Fruit fly (Drosophila melanogaster) whole organism, embryonic: ENCODE data around the gene Vps37B.
A peak's percentile ranks its signal among the peaks of the same experiment; 100 is the strongest.

Experiments used
- Ada2b ChIP-seq: fragments of 200-800 bp; sonication (Bioruptor generic); IDR thresholded peaks from 2 replicates; pipeline ENCODE4 v1.3.6; 2022; ENCODE audit warnings: missing biosample characterization, missing genetic modification characterization
- CG10321 ChIP-seq: fragments of 200-800 bp; sonication (Bioruptor generic); IDR thresholded peaks from 2 replicates; pipeline ENCODE4 v1.3.6; 2022; ENCODE audit warnings: missing biosample characterization, missing genetic modification characterization
- CG10462 ChIP-seq: fragments of 200-800 bp; sonication (Bioruptor generic); optimal IDR thresholded peaks from 2 replicates; lab custom pipeline; 2016; ENCODE audit warnings: missing biosample characterization, missing genetic modification characterization
- CG10565 ChIP-seq: fragments of 200-800 bp; sonication (Bioruptor generic); optimal IDR thresholded peaks from 3 replicates; lab custom pipeline; 2016; ENCODE audit warnings: missing biosample characterization, mild to moderate bottlenecking, missing genetic modification characterization
- CG10959 ChIP-seq: fragments of 200-800 bp; sonication (Bioruptor generic); IDR thresholded peaks from 2 replicates; pipeline ENCODE4 v1.3.6; 2022; ENCODE audit warnings: missing biosample characterization, missing genetic modification characterization
- CG12155 ChIP-seq: fragments of 200-800 bp; sonication (Bioruptor generic); optimal IDR thresholded peaks from 3 replicates; lab custom pipeline; 2016; ENCODE audit warnings: missing biosample characterization, missing genetic modification characterization
- CG13296 ChIP-seq: fragments of 200-800 bp; sonication (Bioruptor generic); optimal IDR thresholded peaks from 3 replicates; lab custom pipeline; 2018; ENCODE audit warnings: missing biosample characterization, mild to moderate bottlenecking, missing genetic modification characterization
- CG16863 ChIP-seq: fragments of 200-800 bp; sonication (Bioruptor generic); optimal IDR thresholded peaks from 3 replicates; lab custom pipeline; 2016; ENCODE audit warnings: missing biosample characterization, missing genetic modification characterization
- CG17361 ChIP-seq: fragments of 200-800 bp; sonication (Bioruptor generic); IDR thresholded peaks from 3 replicates; pipeline ENCODE4 v1.3.6; 2022; ENCODE audit warnings: missing biosample characterization, missing genetic modification characterization
- CG17829 ChIP-seq: fragments of 200-800 bp; optimal IDR thresholded peaks from 2 replicates; lab custom pipeline; 2019; ENCODE audit warnings: missing biosample characterization, mild to moderate bottlenecking, missing genetic modification characterization, moderate library complexity
- CG1792 ChIP-seq: fragments of 200-800 bp; sonication (Bioruptor generic); optimal IDR thresholded peaks from 2 replicates; lab custom pipeline; 2016; ENCODE audit warnings: missing biosample characterization, missing genetic modification characterization
- CG2678 ChIP-seq: fragments of 200-800 bp; sonication (Bioruptor generic); optimal IDR thresholded peaks from 3 replicates; lab custom pipeline; 2019; ENCODE audit warnings: missing biosample characterization, mild to moderate bottlenecking, missing genetic modification characterization, moderate library complexity
- CG30403 ChIP-seq: fragments of 200-800 bp; sonication (Bioruptor generic); optimal IDR thresholded peaks from 3 replicates; lab custom pipeline; 2016; ENCODE audit warnings: missing biosample characterization, missing genetic modification characterization
- CG30431 ChIP-seq: fragments of 200-800 bp; sonication (Bioruptor generic); optimal IDR thresholded peaks from 2 replicates; lab custom pipeline; 2017; ENCODE audit warnings: missing biosample characterization, missing genetic modification characterization
- CG33213 ChIP-seq: fragments of 200-800 bp; sonication (Bioruptor generic); optimal IDR thresholded peaks from 3 replicates; lab custom pipeline; 2016; ENCODE audit warnings: missing biosample characterization, missing genetic modification characterization
- CG42726 ChIP-seq: fragments of 200-800 bp; sonication (Bioruptor generic); IDR thresholded peaks from 2 replicates; pipeline ENCODE4 v1.3.6; 2022; ENCODE audit warnings: missing biosample characterization, missing genetic modification characterization; ENCODE audit not compliant: partially characterized antibody
- CG6791 ChIP-seq: fragments of 200-800 bp; sonication (Bioruptor generic); IDR thresholded peaks from 3 replicates; pipeline ENCODE4 v1.3.6; 2022; ENCODE audit warnings: missing biosample characterization, missing genetic modification characterization; ENCODE audit not compliant: partially characterized antibody
- CG7372 ChIP-seq: fragments of 200-800 bp; sonication (Bioruptor generic); IDR thresholded peaks from 2 replicates; pipeline ENCODE4 v1.3.6; 2022; ENCODE audit warnings: missing biosample characterization, missing genetic modification characterization
- CG8089 ChIP-seq: fragments of 200-800 bp; sonication (Bioruptor generic); optimal IDR thresholded peaks from 3 replicates; lab custom pipeline; 2016; ENCODE audit warnings: missing biosample characterization, missing genetic modification characterization
- CG8388 ChIP-seq: fragments of 200-800 bp; sonication (Bioruptor generic); optimal IDR thresholded peaks from 2 replicates; lab custom pipeline; 2019; ENCODE audit warnings: missing biosample characterization, mild to moderate bottlenecking, missing genetic modification characterization, moderate library complexity
- CG9797 ChIP-seq: fragments of 200-800 bp; sonication (Bioruptor generic); optimal IDR thresholded peaks from 3 replicates; lab custom pipeline; 2018; ENCODE audit warnings: missing biosample characterization, mild to moderate bottlenecking, missing genetic modification characterization
- Drgx ChIP-seq: fragments of 200-800 bp; sonication (Bioruptor generic); IDR thresholded peaks from 2 replicates; pipeline ENCODE4 v1.3.6; 2022; ENCODE audit warnings: missing biosample characterization, missing genetic modification characterization
- Hmx ChIP-seq: fragments of 200-800 bp; sonication (Bioruptor generic); optimal IDR thresholded peaks from 2 replicates; lab custom pipeline; 2016; ENCODE audit warnings: missing biosample characterization, missing genetic modification characterization
- Hr51 ChIP-seq, 2 experiments: fragments of 200-800 bp; sonication (Bioruptor generic); optimal IDR thresholded peaks; 2 replicates in 1 of 2; 3 replicates in 1 of 2; lab custom pipeline; 2016 to 2018; ENCODE audit warnings: missing biosample characterization in 2 of 2, missing genetic modification characterization in 2 of 2, mild to moderate bottlenecking in 1 of 2, moderate library complexity in 1 of 2
- MBD-R2 ChIP-seq: fragments of 200-800 bp; sonication (Bioruptor generic); IDR thresholded peaks from 2 replicates; pipeline ENCODE4 v1.3.6; 2022; ENCODE audit warnings: missing biosample characterization, missing genetic modification characterization
- MTF-1 ChIP-seq: fragments of 200-800 bp; sonication (Bioruptor generic); optimal IDR thresholded peaks from 2 replicates; lab custom pipeline; 2018; ENCODE audit warnings: missing biosample characterization, mild to moderate bottlenecking, missing genetic modification characterization, borderline replicate concordance
- Meics ChIP-seq: fragments of 200-800 bp; sonication (Bioruptor generic); optimal IDR thresholded peaks from 2 replicates; lab custom pipeline; 2017; ENCODE audit warnings: missing biosample characterization, mild to moderate bottlenecking, missing genetic modification characterization
- Nf-YC ChIP-seq: fragments of 200-800 bp; optimal IDR thresholded peaks from 3 replicates; lab custom pipeline; 2019; ENCODE audit warnings: missing biosample characterization, mild to moderate bottlenecking, missing genetic modification characterization, moderate library complexity
- Sox100B ChIP-seq: fragments of 200-800 bp; sonication (Bioruptor generic); optimal IDR thresholded peaks from 3 replicates; lab custom pipeline; 2018; ENCODE audit warnings: missing biosample characterization, mild to moderate bottlenecking, missing genetic modification characterization
- Spps ChIP-seq: fragments of 200-800 bp; sonication (Bioruptor generic); optimal IDR thresholded peaks from 2 replicates; lab custom pipeline; 2018; ENCODE audit warnings: missing biosample characterization, mild to moderate bottlenecking, missing genetic modification characterization
- Tbp ChIP-seq: fragments of >200 bp; optimal IDR thresholded peaks from 2 replicates; lab custom pipeline; 2018; ENCODE audit warnings: missing biosample characterization, missing genetic modification characterization
- Usf ChIP-seq: fragments of 200-800 bp; sonication (Bioruptor generic); optimal IDR thresholded peaks from 2 replicates; lab custom pipeline; 2017; ENCODE audit warnings: missing genotype, missing biosample characterization, missing genetic modification characterization
- Xrp1 ChIP-seq: fragments of 200-800 bp; sonication (Bioruptor generic); IDR thresholded peaks from 2 replicates; pipeline ENCODE4 v1.3.6; 2022; ENCODE audit warnings: missing biosample characterization, missing genetic modification characterization
- cas ChIP-seq: fragments of 200-800 bp; sonication (Bioruptor generic); IDR thresholded peaks from 2 replicates; pipeline ENCODE4 v1.3.6; 2022; ENCODE audit warnings: missing biosample characterization, missing genetic modification characterization
- chinmo ChIP-seq: fragments of 200-800 bp; sonication (Bioruptor generic); IDR thresholded peaks from 4 replicates; pipeline ENCODE4 v1.3.6; 2022; ENCODE audit warnings: missing biosample characterization, missing genetic modification characterization; ENCODE audit not compliant: partially characterized antibody
- dmrt99B ChIP-seq: fragments of 200-800 bp; sonication (Bioruptor generic); optimal IDR thresholded peaks from 2 replicates; lab custom pipeline; 2018; ENCODE audit warnings: missing biosample characterization, mild to moderate bottlenecking, missing genetic modification characterization, moderate library complexity
- dpn ChIP-seq, 2 experiments: fragments of 200-800 bp; sonication (Bioruptor generic); optimal IDR thresholded peaks; 3 replicates each; lab custom pipeline; 2016; ENCODE audit warnings: missing biosample characterization in 2 of 2, missing genetic modification characterization in 2 of 2
- dysf ChIP-seq: fragments of 200-800 bp; sonication (Bioruptor generic); IDR thresholded peaks from 3 replicates; pipeline ENCODE4 v1.3.6; 2022; ENCODE audit warnings: missing biosample characterization, missing genetic modification characterization
- gcm2 ChIP-seq: fragments of 200-800 bp; sonication (Bioruptor generic); optimal IDR thresholded peaks from 2 replicates; lab custom pipeline; 2016; ENCODE audit warnings: missing biosample characterization, missing genetic modification characterization
- gsb-n ChIP-seq: fragments of 200-800 bp; sonication (Bioruptor generic); optimal IDR thresholded peaks from 3 replicates; lab custom pipeline; 2018; ENCODE audit warnings: missing biosample characterization, mild to moderate bottlenecking, missing genetic modification characterization
- ken ChIP-seq: fragments of 200-800 bp; sonication (Bioruptor generic); IDR thresholded peaks from 3 replicates; pipeline ENCODE4 v1.3.6; 2022; ENCODE audit warnings: missing biosample characterization, missing genetic modification characterization
- mirr ChIP-seq: fragments of 200-800 bp; sonication (Bioruptor generic); optimal IDR thresholded peaks from 3 replicates; lab custom pipeline; 2018; ENCODE audit warnings: missing biosample characterization, mild to moderate bottlenecking, missing genetic modification characterization
- nom ChIP-seq: fragments of 200-800 bp; sonication (Bioruptor generic); optimal IDR thresholded peaks from 2 replicates; lab custom pipeline; 2017; ENCODE audit warnings: missing biosample characterization, missing genetic modification characterization, mild to moderate bottlenecking, moderate library complexity, missing genetic modification reagents
- row ChIP-seq: fragments of 200-800 bp; sonication (Bioruptor generic); IDR thresholded peaks from 3 replicates; pipeline ENCODE4 v1.3.6; 2022; ENCODE audit warnings: missing biosample characterization, missing genetic modification characterization
- stc ChIP-seq: fragments of 200-800 bp; sonication (Bioruptor generic); IDR thresholded peaks from 2 replicates; pipeline ENCODE4 v1.3.6; 2022; ENCODE audit warnings: missing biosample characterization, missing genetic modification characterization
- stwl ChIP-seq: fragments of 200-800 bp; sonication (Bioruptor generic); optimal IDR thresholded peaks from 3 replicates; lab custom pipeline; 2018; ENCODE audit warnings: missing biosample characterization, mild to moderate bottlenecking, missing genetic modification characterization, moderate library complexity
- sug ChIP-seq: fragments of 200-800 bp; optimal IDR thresholded peaks from 2 replicates; lab custom pipeline; 2019; ENCODE audit warnings: missing biosample characterization, mild to moderate bottlenecking, missing genetic modification characterization, moderate library complexity
- toy ChIP-seq: fragments of 200-800 bp; sonication (Bioruptor generic); IDR thresholded peaks from 2 replicates; pipeline ENCODE4 v1.3.6; 2022; ENCODE audit warnings: missing biosample characterization, missing genetic modification characterization
- yki ChIP-seq: fragments of >200 bp; optimal IDR thresholded peaks from 3 replicates; lab custom pipeline; 2018
- zen ChIP-seq: fragments of 200-800 bp; sonication (Bioruptor generic); optimal IDR thresholded peaks from 3 replicates; lab custom pipeline; 2018; ENCODE audit warnings: missing biosample characterization, mild to moderate bottlenecking, missing genetic modification characterization, moderate library complexity
- zen2 ChIP-seq: fragments of 200-800 bp; sonication (Bioruptor generic); IDR thresholded peaks from 3 replicates; pipeline ENCODE4 v1.3.6; 2022; ENCODE audit warnings: missing biosample characterization, missing genetic modification characterization; ENCODE audit not compliant: partially characterized antibody

Vps37B gene

dm6 chr3R:5270806-5271205 lies 44.8 kb downstream of the Vps37B start (continued):
- TF ChIP-seq nom (peak; percentile 29), MBD-R2 (GFP tag; lab: Robert Waterston, UW) (0 out of 2 replicates have a peak, but pooled peaks have one; percentile 36), Hr51 (GFP tag; optimal IDR thresholded peaks at IDR 0.05; lab: Kevin White, UChicago) (no peak), zen2 (GFP tag; lab: Robert Waterston, UW) (no peak), Ada2b (GFP tag; lab: Robert Waterston, UW) (no peak), stc (0 out of 2 replicates have a peak, but pooled peaks have one; percentile 19), CG33213 (peak; percentile 11), Tbp (GFP tag; lab: Kevin White, UChicago) (no peak), CG1792 (GFP tag; lab: Kevin White, UChicago) (no peak), CG7372 (no peak), Nf-YC (peak; percentile 4), gsb-n (tag; lab: Kevin White, UChicago) (no peak), CG42726 (GFP tag; lab: Robert Waterston, UW) (no peak), MTF-1 (GFP tag; lab: Kevin White, UChicago) (no peak), CG8388 (GFP tag; lab: Kevin White, UChicago) (peak; percentile 99), dmrt99B (tag; lab: Kevin White, UChicago) (no peak), stwl (peak; percentile 43), dysf (0 out of 3 replicates have a peak, but pooled peaks have one; percentile 49), CG6791 (GFP tag; lab: Robert Waterston, UW) (0 out of 3 replicates have a peak, but pooled peaks have one; percentile 20), Usf (GFP tag; lab: Kevin White, UChicago) (no peak), dpn (GFP tag; optimal IDR thresholded peaks at IDR 0.05; lab: Kevin White, UChicago) (peak; percentile 17 to 30), CG30431 (no peak), zen (tag; lab: Kevin White, UChicago) (peak; percentile 14), CG9797 (GFP tag; lab: Kevin White, UChicago) (no peak), yki (lab: Kevin White, UChicago) (no peak), CG30403 (GFP tag; lab: Kevin White, UChicago) (peak; percentile 27), CG2678 (tag; lab: Kevin White, UChicago) (no peak), CG16863 (GFP tag; lab: Kevin White, UChicago) (peak; percentile 2), ken (peak; percentile 14; the same call in 1 of the 3 replicates), Xrp1 (GFP tag; lab: Robert Waterston, UW) (peak; percentile 60), CG12155 (peak; percentile 25), CG10321 (GFP tag; lab: Robert Waterston, UW) (no peak), CG17829 (tag; lab: Kevin White, UChicago) (peak; percentile 10), CG17361 (GFP tag; lab: Robert Waterston, UW) (peak; percentile 16; the same call in 1 of the 3 replicates), Drgx (GFP tag; lab: Robert Waterston, UW) (peak; percentile 40; the same call in 1 of the 2 replicates), CG10462 (GFP tag; lab: Kevin White, UChicago) (no peak), gcm2 (GFP tag; lab: Kevin White, UChicago) (no peak), CG8089 (GFP tag; lab: Kevin White, UChicago) (no peak), mirr (no peak), chinmo (GFP tag; lab: Robert Waterston, UW) (0 out of 4 replicates have a peak, but pooled peaks have one; percentile 65), CG10565 (GFP tag; lab: Kevin White, UChicago) (no peak), toy (GFP tag; lab: Robert Waterston, UW) (no peak), Sox100B (GFP tag; lab: Kevin White, UChicago) (peak; percentile 12), CG10959 (GFP tag; lab: Robert Waterston, UW) (no peak), sug (tag; lab: Kevin White, UChicago) (no peak), CG13296 (peak; percentile 6), Meics (GFP tag; lab: Kevin White, UChicago) (peak; percentile 16), Spps (tag; lab: Kevin White, UChicago) (no peak), Hmx (GFP tag; lab: Kevin White, UChicago) (no peak), row (GFP tag; lab: Robert Waterston, UW) (peak; percentile 47; the same call in 2 of the 3 replicates), cas (no peak)
